Fruit fly (Drosophila melanogaster) whole organism, pupa: ENCODE data around the gene Trpgamma.
A peak's percentile ranks its signal among the peaks of the same experiment; 100 is the strongest.

Experiments used
- CG10348 ChIP-seq: fragments of 200-800 bp; sonication (Bioruptor generic); IDR thresholded peaks from 2 replicates; pipeline ENCODE4 v1.3.6; 2022; ENCODE audit warnings: missing biosample characterization, missing genetic modification characterization
- CG12605 ChIP-seq: fragments of 200-800 bp; sonication (Bioruptor generic); IDR thresholded peaks from 2 replicates; pipeline ENCODE4 v1.3.6; 2022; ENCODE audit warnings: missing biosample characterization, missing genetic modification characterization
- CG13204 ChIP-seq: fragments of 200-800 bp; sonication (Bioruptor generic); optimal IDR thresholded peaks from 2 replicates; lab custom pipeline; 2018; ENCODE audit warnings: missing biosample characterization, mild to moderate bottlenecking, missing genetic modification characterization, moderate library complexity
- CG14655 ChIP-seq: fragments of 200-800 bp; sonication (Bioruptor generic); optimal IDR thresholded peaks from 3 replicates; lab custom pipeline; 2017; ENCODE audit warnings: mild to moderate bottlenecking, missing biosample characterization, missing genetic modification reagents, missing genetic modification characterization
- CG15710 ChIP-seq: fragments of 200-800 bp; sonication (Bioruptor generic); optimal IDR thresholded peaks from 2 replicates; lab custom pipeline; 2018; ENCODE audit warnings: missing biosample characterization, mild to moderate bottlenecking, missing genetic modification characterization, moderate library complexity
- CG17806 ChIP-seq: fragments of 200-800 bp; sonication (Bioruptor generic); optimal IDR thresholded peaks from 2 replicates; lab custom pipeline; 2018; ENCODE audit warnings: missing biosample characterization, mild to moderate bottlenecking, missing genetic modification characterization, moderate library complexity
- CG32121 ChIP-seq: fragments of 200-800 bp; sonication (Bioruptor generic); IDR thresholded peaks from 2 replicates; pipeline ENCODE4 v1.3.6; 2022; ENCODE audit warnings: missing biosample characterization, missing genetic modification characterization
- CG34367 ChIP-seq: fragments of 200-800 bp; sonication (Bioruptor generic); optimal IDR thresholded peaks from 2 replicates; lab custom pipeline; 2018; ENCODE audit warnings: missing biosample characterization, mild to moderate bottlenecking, missing genetic modification characterization
- CG4496 ChIP-seq: fragments of 200-800 bp; sonication (Bioruptor generic); IDR thresholded peaks from 3 replicates; pipeline ENCODE4 v1.3.6; 2022; ENCODE audit warnings: missing biosample characterization, missing genetic modification characterization
- CG8159 ChIP-seq: fragments of 200-800 bp; sonication (Bioruptor generic); optimal IDR thresholded peaks from 3 replicates; lab custom pipeline; 2018; ENCODE audit warnings: missing biosample characterization, mild to moderate bottlenecking, missing genetic modification characterization, moderate library complexity
- CG8301 ChIP-seq: fragments of 200-800 bp; sonication (Bioruptor generic); optimal IDR thresholded peaks from 2 replicates; lab custom pipeline; 2018; ENCODE audit warnings: missing biosample characterization, mild to moderate bottlenecking, missing genetic modification characterization
- CG9948 ChIP-seq: fragments of 200-800 bp; sonication (Bioruptor generic); optimal IDR thresholded peaks from 2 replicates; lab custom pipeline; 2018; ENCODE audit warnings: missing biosample characterization, mild to moderate bottlenecking, missing genetic modification characterization, moderate library complexity
- D1 ChIP-seq: fragments of 200-800 bp; sonication (Bioruptor generic); optimal IDR thresholded peaks from 2 replicates; lab custom pipeline; 2018; ENCODE audit warnings: missing biosample characterization, mild to moderate bottlenecking, missing genetic modification characterization, moderate library complexity
- EcR ChIP-seq: fragments of 200-800 bp; sonication (Bioruptor generic); optimal IDR thresholded peaks from 3 replicates; lab custom pipeline; 2019; ENCODE audit warnings: missing biosample characterization, missing genetic modification characterization, mild to moderate bottlenecking, moderate library complexity, missing genetic modification reagents
- Ets98B ChIP-seq: fragments of 200-800 bp; sonication (Bioruptor generic); IDR thresholded peaks from 2 replicates; pipeline ENCODE4 v1.3.6; 2022; ENCODE audit warnings: missing biosample characterization, missing genetic modification characterization
- Pif1A ChIP-seq: fragments of 200-800 bp; sonication (Bioruptor generic); optimal IDR thresholded peaks from 3 replicates; lab custom pipeline; 2016; ENCODE audit warnings: missing biosample characterization, missing genetic modification characterization
- Pif1B ChIP-seq: fragments of 200-800 bp; sonication (Bioruptor generic); optimal IDR thresholded peaks from 3 replicates; lab custom pipeline; 2016; ENCODE audit warnings: missing biosample characterization, missing genetic modification characterization
- Snoo ChIP-seq: fragments of 200-800 bp; sonication (Bioruptor generic); optimal IDR thresholded peaks from 3 replicates; lab custom pipeline; 2017; ENCODE audit warnings: missing biosample characterization, mild to moderate bottlenecking, missing genetic modification characterization, inconsistent platforms
- fd96Ca ChIP-seq: fragments of 200-800 bp; sonication (Bioruptor generic); IDR thresholded peaks from 3 replicates; pipeline ENCODE4 v1.3.6; 2022; ENCODE audit warnings: missing biosample characterization, missing genetic modification characterization
- gl ChIP-seq: fragments of 200-800 bp; sonication (Bioruptor generic); optimal IDR thresholded peaks from 2 replicates; lab custom pipeline; 2018; ENCODE audit warnings: missing biosample characterization, mild to moderate bottlenecking, missing genetic modification characterization
- rn ChIP-seq: fragments of 200-800 bp; sonication (Bioruptor generic); IDR thresholded peaks from 2 replicates; pipeline ENCODE4 v1.3.6; 2022; ENCODE audit warnings: missing biosample characterization, missing genetic modification characterization

The Trpgamma gene

dm6 chr2L:16656692-16657109 lies 19.8 kb downstream of the Trpgamma start:
- TF ChIP-seq Ets98B (GFP tag; lab: Robert Waterston, UW) (peak; percentile 30; the same call in 1 of the 2 replicates), D1 (tag; lab: Kevin White, UChicago) (no peak), Snoo (tag; lab: Kevin White, UChicago) (no peak), Pif1B (no peak), CG8159 (tag; lab: Kevin White, UChicago) (peak; percentile 56), CG8301 (tag; lab: Kevin White, UChicago) (no peak), rn (GFP tag; lab: Robert Waterston, UW) (0 out of 2 replicates have a peak, but pooled peaks have one; percentile 21), CG9948 (peak; percentile 44), CG13204 (no peak), CG12605 (GFP tag; lab: Robert Waterston, UW) (no peak), gl (tag; lab: Kevin White, UChicago) (no peak), CG10348 (GFP tag; lab: Robert Waterston, UW) (no peak), CG32121 (GFP tag; lab: Robert Waterston, UW) (no peak), CG34367 (peak; percentile 24), fd96Ca (GFP tag; lab: Robert Waterston, UW) (no peak), Pif1A (GFP tag; lab: Kevin White, UChicago) (no peak), CG17806 (peak; percentile 21), CG4496 (GFP tag; lab: Robert Waterston, UW) (no peak), CG14655 (GFP tag; lab: Kevin White, UChicago) (no peak), EcR (GFP tag; lab: Kevin White, UChicago) (peak; percentile 8), CG15710 (peak; percentile 49)
- TF ChIP-seq, all 21 proteins: peak for 8

dm6 chr2L:16653541-16653940 lies 23.0 kb downstream of the Trpgamma start:
- TF ChIP-seq CG17806 (no peak), CG12605 (GFP tag; lab: Robert Waterston, UW) (no peak), CG8301 (tag; lab: Kevin White, UChicago) (no peak), CG8159 (tag; lab: Kevin White, UChicago) (no peak), rn (GFP tag; lab: Robert Waterston, UW) (no peak), Pif1B (no peak), CG14655 (GFP tag; lab: Kevin White, UChicago) (no peak), Ets98B (GFP tag; lab: Robert Waterston, UW) (no peak), CG9948 (no peak), CG34367 (no peak), Pif1A (GFP tag; lab: Kevin White, UChicago) (no peak), EcR (GFP tag; lab: Kevin White, UChicago) (no peak), CG32121 (GFP tag; lab: Robert Waterston, UW) (no peak), CG15710 (no peak), CG4496 (GFP tag; lab: Robert Waterston, UW) (no peak), CG13204 (no peak), D1 (tag; lab: Kevin White, UChicago) (no peak)

- TF ChIP-seq CG9948 (no peak), Snoo (tag; lab: Kevin White, UChicago) (no peak), gl (tag; lab: Kevin White, UChicago) (no peak), CG4496 (GFP tag; lab: Robert Waterston, UW) (no peak), CG8159 (tag; lab: Kevin White, UChicago) (no peak), Ets98B (GFP tag; lab: Robert Waterston, UW) (no peak), CG17806 (no peak), rn (GFP tag; lab: Robert Waterston, UW) (no peak), CG34367 (no peak), CG13204 (no peak), Pif1A (GFP tag; lab: Kevin White, UChicago) (no peak), EcR (GFP tag; lab: Kevin White, UChicago) (no peak), CG8301 (tag; lab: Kevin White, UChicago) (no peak)
Observed at dm6 chr2L:16648925-16649324, 27.6 kb downstream of the Trpgamma start.

DNA sequence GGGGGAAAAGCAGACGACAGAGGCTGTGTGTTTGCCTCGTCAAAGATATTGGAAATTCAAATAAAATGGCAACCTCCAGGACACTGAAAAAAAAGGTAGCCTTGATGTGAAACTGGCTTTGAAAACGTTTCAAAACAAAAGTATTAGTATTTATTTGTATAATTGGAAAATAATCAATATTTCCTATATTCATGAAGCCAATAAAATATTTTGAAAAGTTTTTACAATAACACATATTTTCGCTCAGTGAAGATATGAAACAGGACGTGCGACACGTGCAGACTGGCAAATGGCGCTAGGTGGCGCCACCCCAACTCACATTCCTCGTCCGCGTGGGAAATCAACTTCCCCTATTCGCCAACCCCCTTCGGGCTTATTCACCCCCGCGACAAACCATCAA lies 28.7 kb downstream of the Trpgamma start:
- peak; percentile 40 for TF ChIP-seq CG17806
- TF ChIP-seq gl (tag; lab: Kevin White, UChicago): no peak
- TF ChIP-seq CG9948: peak; percentile 21
- TF ChIP-seq CG14655 (GFP tag; lab: Kevin White, UChicago): peak; percentile 53
- no peak for TF ChIP-seq rn (GFP tag; lab: Robert Waterston, UW)
- TF ChIP-seq CG4496 (GFP tag; lab: Robert Waterston, UW): 0 out of 3 replicates have a peak, but pooled peaks have one; percentile 15
- TF ChIP-seq CG15710: peak; percentile 42
- TF ChIP-seq CG8301 (tag; lab: Kevin White, UChicago): peak; percentile 50
- TF ChIP-seq Pif1B: no peak
- peak; percentile 54 for TF ChIP-seq Pif1A (GFP tag; lab: Kevin White, UChicago)
- TF ChIP-seq Ets98B (GFP tag; lab: Robert Waterston, UW): peak; percentile 14; the same call in 1 of the 2 replicates
- TF ChIP-seq CG8159 (tag; lab: Kevin White, UChicago): peak; percentile 50

DNA sequence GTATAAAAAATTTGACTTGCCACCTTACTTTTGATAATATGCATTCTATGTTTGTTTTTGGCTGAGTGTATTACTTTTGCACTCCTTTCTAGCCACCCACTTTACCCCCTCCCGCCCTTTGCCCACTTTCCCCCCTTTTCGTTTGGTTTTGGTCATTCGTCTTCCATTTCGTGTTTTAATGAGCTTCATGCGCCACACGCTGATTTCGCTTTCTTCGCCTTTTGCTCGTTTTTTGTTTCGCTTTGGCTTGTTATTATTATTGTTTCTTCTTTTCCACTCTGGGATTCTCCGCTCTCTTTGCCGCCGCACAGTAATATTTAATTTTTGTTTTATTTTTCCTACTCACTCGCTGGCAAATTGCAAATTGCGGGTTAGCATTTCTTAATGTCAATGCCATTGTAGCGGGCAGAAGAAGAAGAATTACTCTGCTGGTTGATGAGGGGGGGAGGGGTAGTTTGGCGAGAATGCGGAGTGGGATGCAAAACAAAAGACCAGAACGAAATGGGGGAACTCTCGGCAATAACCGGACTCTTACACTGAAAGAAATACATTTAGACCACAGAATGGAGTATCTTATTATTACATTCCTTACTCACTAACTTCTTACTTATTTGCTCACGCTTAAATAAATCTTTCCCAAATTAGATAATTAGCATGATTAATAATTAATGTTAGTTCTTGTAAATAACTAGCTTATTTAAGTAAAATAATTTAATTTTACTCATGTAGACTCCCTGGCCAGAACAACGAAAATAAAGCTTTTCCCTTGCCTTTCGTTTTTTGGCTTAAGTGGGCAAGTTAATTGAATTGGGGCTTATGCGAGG lies 30.8 kb downstream of the Trpgamma start:
- TF ChIP-seq CG8159 (tag; lab: Kevin White, UChicago) (peak; percentile 39), fd96Ca (GFP tag; lab: Robert Waterston, UW) (0 out of 3 replicates have a peak, but pooled peaks have one; percentile 33), Pif1B (no peak), CG12605 (GFP tag; lab: Robert Waterston, UW) (no peak), CG14655 (GFP tag; lab: Kevin White, UChicago) (peak; percentile 35), D1 (tag; lab: Kevin White, UChicago) (no peak), Pif1A (GFP tag; lab: Kevin White, UChicago) (no peak), CG15710 (peak; percentile 24), CG8301 (tag; lab: Kevin White, UChicago) (peak; percentile 49), gl (tag; lab: Kevin White, UChicago) (no peak), CG9948 (peak; percentile 31), CG4496 (GFP tag; lab: Robert Waterston, UW) (peak; percentile 41; the same call in 1 of the 3 replicates), CG17806 (peak; percentile 22), CG32121 (GFP tag; lab: Robert Waterston, UW) (no peak), CG34367 (no peak), EcR (GFP tag; lab: Kevin White, UChicago) (peak; percentile 72), rn (GFP tag; lab: Robert Waterston, UW) (no peak)
